Fruit fly (Drosophila melanogaster): Measurements from ENCODE around the gene CG17224.

The CG17224 gene

DNA sequence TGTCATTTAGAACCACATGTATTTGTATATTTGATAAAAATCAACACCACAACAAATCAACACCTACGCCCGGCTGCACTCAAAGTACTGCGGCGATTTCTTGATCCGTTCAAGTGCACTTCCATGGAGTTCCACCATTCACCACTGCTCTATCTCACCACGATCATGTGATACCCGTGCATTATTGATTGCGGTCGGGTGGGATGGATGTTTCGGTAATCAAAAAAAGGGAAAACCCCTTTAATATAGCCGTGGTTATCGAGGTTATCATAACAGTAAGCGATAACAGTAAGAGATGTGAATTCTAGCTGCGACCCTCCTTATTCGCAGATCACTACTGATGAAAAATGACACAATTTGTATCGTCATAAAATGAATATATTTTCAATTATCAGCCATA lies at the start of gene CG17224, which contains the start of gene CG17264:
TSS of gene CG17224 (minus strand) at position 97 of the 400 bp plus-strand sequence.
TSS of gene CG17264 (plus strand) at position 297 of the 400 bp plus-strand sequence.
- TF ChIP-seq CG32121 (GFP tag; IDR thresholded peaks at IDR 0.05): no peak

- no peak for TF ChIP-seq rn (GFP tag; IDR thresholded peaks at IDR 0.05)
- no peak for TF ChIP-seq CG4496 (GFP tag; IDR thresholded peaks at IDR 0.05)
- no peak for TF ChIP-seq CG15710 (tag; optimal IDR thresholded peaks at IDR 0.05)
- no peak for TF ChIP-seq Ets98B (GFP tag; IDR thresholded peaks at IDR 0.05)
- no peak for TF ChIP-seq CG32121 (GFP tag; IDR thresholded peaks at IDR 0.05)
- no peak for TF ChIP-seq fd96Ca (GFP tag; IDR thresholded peaks at IDR 0.05)
- no peak for TF ChIP-seq CG13204 (GFP tag; optimal IDR thresholded peaks at IDR 0.05)
- TF ChIP-seq CG14655 (GFP tag; optimal IDR thresholded peaks at IDR 0.05): no peak
- TF ChIP-seq D1 (tag; optimal IDR thresholded peaks at IDR 0.05): no peak
- no peak for TF ChIP-seq Pif1B (GFP tag; optimal IDR thresholded peaks at IDR 0.05)
- no peak for TF ChIP-seq CG9948 (tag; optimal IDR thresholded peaks at IDR 0.05)
- TF ChIP-seq CG17806 (tag; optimal IDR thresholded peaks at IDR 0.05): no peak
- no peak for TF ChIP-seq CG34367 (tag; optimal IDR thresholded peaks at IDR 0.05)
Observed at dm6 chr2L:3059624-3059919, 41.5 kb upstream of the CG17224 start.

dm6 chr2L:3058772-3059623 lies 40.9 kb upstream of the CG17224 start:
- TF ChIP-seq Ets98B (GFP tag; IDR thresholded peaks at IDR 0.05): peak; percentile 36
- TF ChIP-seq gl (tag; optimal IDR thresholded peaks at IDR 0.05): no peak
- TF ChIP-seq fd96Ca (GFP tag; IDR thresholded peaks at IDR 0.05): peak; percentile 69; the same call in 2 of the 3 replicates
- TF ChIP-seq CG9948 (tag; optimal IDR thresholded peaks at IDR 0.05): no peak
- TF ChIP-seq CG4496 (GFP tag; IDR thresholded peaks at IDR 0.05): peak; percentile 52; the same call in 2 of the 3 replicates
- TF ChIP-seq CG8159 (tag; optimal IDR thresholded peaks at IDR 0.05): no peak
- no peak for TF ChIP-seq Snoo (tag; optimal IDR thresholded peaks at IDR 0.05)
- TF ChIP-seq CG12605 (GFP tag; IDR thresholded peaks at IDR 0.05): peak; percentile 29; the same call in 1 of the 2 replicates

dm6 chr2L:3057951-3058771 lies 40.1 kb upstream of the CG17224 start:
- no peak for TF ChIP-seq CG8301 (tag; optimal IDR thresholded peaks at IDR 0.05)
- TF ChIP-seq EcR (GFP tag; optimal IDR thresholded peaks at IDR 0.05): peak; percentile 0

DNA sequence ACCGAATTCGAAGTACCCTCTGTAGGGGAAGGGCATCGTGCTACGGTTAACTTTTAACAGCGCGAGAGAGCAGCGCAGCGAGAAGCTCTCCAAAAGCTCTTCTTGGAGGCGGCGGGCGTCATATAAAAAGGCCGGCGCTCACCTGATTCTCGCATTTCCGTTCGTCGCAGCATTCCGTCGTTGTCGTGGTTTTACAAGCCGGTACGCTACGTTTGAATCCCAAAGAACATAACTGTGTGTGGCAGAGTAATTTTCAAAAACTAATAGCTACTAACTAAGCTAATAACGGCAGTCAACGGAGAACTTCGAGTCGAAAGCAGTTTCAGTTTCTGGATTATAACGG lies 38.3 kb upstream of the CG17224 start, which contains the start of gene FASN1:
TSS of gene FASN1 (plus strand) at position 151 of the 343 bp plus-strand sequence.
- TF ChIP-seq gl (tag; optimal IDR thresholded peaks at IDR 0.05) (no peak), Pif1B (GFP tag; optimal IDR thresholded peaks at IDR 0.05) (peak; percentile 11), CG12605 (GFP tag; IDR thresholded peaks at IDR 0.05) (peak; percentile 46), CG10348 (GFP tag; IDR thresholded peaks at IDR 0.05) (no peak), rn (GFP tag; IDR thresholded peaks at IDR 0.05) (no peak), Snoo (tag; optimal IDR thresholded peaks at IDR 0.05) (no peak), CG15710 (tag; optimal IDR thresholded peaks at IDR 0.05) (no peak), CG4496 (GFP tag; IDR thresholded peaks at IDR 0.05) (0 out of 3 replicates have a peak, but pooled peaks have one; percentile 58), CG32121 (GFP tag; IDR thresholded peaks at IDR 0.05) (peak; percentile 23; the same call in 1 of the 2 replicates), Ets98B (GFP tag; IDR thresholded peaks at IDR 0.05) (peak; percentile 52; the same call in 1 of the 2 replicates), CG8159 (tag; optimal IDR thresholded peaks at IDR 0.05) (peak; percentile 3), fd96Ca (GFP tag; IDR thresholded peaks at IDR 0.05) (peak; percentile 50; the same call in 2 of the 3 replicates)

DNA sequence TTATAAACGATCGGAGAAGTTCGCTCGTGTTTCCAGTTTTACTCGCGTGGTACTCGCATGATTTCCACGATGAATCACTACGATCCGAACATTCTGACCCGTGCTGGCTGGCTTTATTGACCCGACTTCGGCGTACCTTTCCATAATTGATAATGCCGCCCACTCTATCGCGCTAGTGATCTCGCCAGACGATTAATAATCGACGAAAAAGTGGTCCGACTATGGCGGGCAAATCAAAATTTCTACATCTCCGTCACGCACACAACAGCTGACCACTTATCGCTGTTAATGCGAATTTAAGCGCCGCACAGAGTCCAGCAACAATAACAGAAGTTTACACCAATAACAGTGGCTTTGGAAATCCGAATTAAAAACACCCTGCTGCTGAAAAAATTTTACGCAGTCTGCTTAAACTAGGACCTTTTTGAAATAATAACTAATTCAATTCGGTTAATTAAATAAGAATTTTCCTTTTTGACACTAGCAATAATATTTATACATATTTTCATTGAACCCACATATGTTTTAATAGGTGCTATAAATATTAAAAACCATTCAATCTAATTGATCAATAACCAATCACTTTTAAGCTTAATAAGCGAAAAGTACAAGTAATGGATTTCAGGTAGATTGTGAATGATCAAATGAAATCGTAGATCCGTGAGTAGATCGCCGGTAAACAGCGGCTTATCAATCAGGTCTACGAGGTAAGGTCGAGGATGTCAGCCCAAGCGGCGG lies 37.8 kb upstream of the CG17224 start:
- peak; percentile 33 for TF ChIP-seq Pif1B (GFP tag; optimal IDR thresholded peaks at IDR 0.05)
- TF ChIP-seq CG14655 (GFP tag; optimal IDR thresholded peaks at IDR 0.05): peak; percentile 75
- TF ChIP-seq gl (tag; optimal IDR thresholded peaks at IDR 0.05): no peak
- peak; percentile 54 for TF ChIP-seq CG8159 (tag; optimal IDR thresholded peaks at IDR 0.05)
- TF ChIP-seq CG9948 (tag; optimal IDR thresholded peaks at IDR 0.05): peak; percentile 21
- TF ChIP-seq CG4496 (GFP tag; IDR thresholded peaks at IDR 0.05): no peak
- no peak for TF ChIP-seq rn (GFP tag; IDR thresholded peaks at IDR 0.05)
- no peak for TF ChIP-seq fd96Ca (GFP tag; IDR thresholded peaks at IDR 0.05)
- peak; percentile 38 for TF ChIP-seq CG15710 (tag; optimal IDR thresholded peaks at IDR 0.05)
- peak; percentile 35 for TF ChIP-seq Pif1A (GFP tag; optimal IDR thresholded peaks at IDR 0.05)
